Worm (Caenorhabditis elegans) whole organism, L3 larva: Measurements from ENCODE around the gene cutl-12.

Experiments
- R02D3.7 ChIP-seq: fragments of 150-350 bp; optimal IDR thresholded peaks from 2 replicates; lab custom pipeline; 2014; ENCODE audit warnings: missing biosample characterization, missing genetic modification characterization
- aly-2 ChIP-seq: fragments of 150-350 bp; optimal IDR thresholded peaks from 2 replicates; lab custom pipeline; 2014; ENCODE audit warnings: missing biosample characterization, missing genetic modification characterization
- ama-1 ChIP-seq: fragments of 150-350 bp; optimal IDR thresholded peaks from 2 replicates; lab custom pipeline; 2018
- ceh-16 ChIP-seq: sonication (generic microtip); optimal IDR thresholded peaks from 2 replicates; lab custom pipeline; 2017; ENCODE audit warnings: missing biosample characterization, missing genetic modification characterization
- ceh-28 ChIP-seq: fragments of 150-350 bp; optimal IDR thresholded peaks from 2 replicates; lab custom pipeline; 2014; ENCODE audit warnings: missing biosample characterization, missing genetic modification reagents, missing genetic modification characterization
- ceh-82 ChIP-seq: fragments of 150-350 bp; optimal IDR thresholded peaks from 2 replicates; lab custom pipeline; 2014; ENCODE audit warnings: missing biosample characterization, missing genetic modification characterization
- ceh-9 ChIP-seq: sonication (generic microtip); optimal IDR thresholded peaks from 2 replicates; lab custom pipeline; 2018; ENCODE audit warnings: missing biosample characterization, missing genetic modification characterization
- daf-12 ChIP-seq: fragments of 150-350 bp; optimal IDR thresholded peaks from 2 replicates; lab custom pipeline; 2014; ENCODE audit warnings: missing biosample characterization, missing genetic modification reagents, missing genetic modification characterization
- elt-1 ChIP-seq: fragments of 150-350 bp; optimal IDR thresholded peaks from 2 replicates; lab custom pipeline; 2014; ENCODE audit warnings: missing biosample characterization, missing genetic modification characterization
- elt-2 ChIP-seq: sonication (generic microtip); optimal IDR thresholded peaks from 2 replicates; lab custom pipeline; 2016; ENCODE audit warnings: missing genetic modification reagents, mild to moderate bottlenecking, missing genetic modification characterization, missing compliant biosample characterization
- elt-3 ChIP-seq, 3 experiments: fragments of 150-350 bp in 1 of 3; sonication (generic microtip) in 2 of 3; optimal IDR thresholded peaks; 2 replicates in 2 of 3; 4 replicates in 1 of 3; lab custom pipeline; 2014 to 2017; ENCODE audit warnings: missing biosample characterization in 3 of 3, missing genetic modification characterization in 3 of 3
- eor-1 ChIP-seq, 2 experiments: fragments of 150-350 bp; optimal IDR thresholded peaks; 2 replicates each; lab custom pipeline; 2014 to 2018; ENCODE audit warnings: missing biosample characterization in 2 of 2, missing genetic modification characterization in 2 of 2
- fkh-10 ChIP-seq: sonication (generic microtip); optimal IDR thresholded peaks from 2 replicates; lab custom pipeline; 2017; ENCODE audit warnings: missing biosample characterization, missing genetic modification reagents, missing genetic modification characterization
- fkh-2 ChIP-seq: fragments of 150-350 bp; optimal IDR thresholded peaks from 2 replicates; lab custom pipeline; 2014; ENCODE audit warnings: missing biosample characterization, missing genetic modification reagents, missing genetic modification characterization
- fos-1 ChIP-seq: fragments of 150-350 bp; optimal IDR thresholded peaks from 2 replicates; lab custom pipeline; 2014; ENCODE audit warnings: missing biosample characterization, missing genetic modification characterization
- lin-15B ChIP-seq: fragments of 150-350 bp; optimal IDR thresholded peaks from 2 replicates; lab custom pipeline; 2014; ENCODE audit warnings: missing biosample characterization, missing genetic modification characterization
- mdl-1 ChIP-seq: fragments of 150-350 bp; optimal IDR thresholded peaks from 2 replicates; lab custom pipeline; 2014; ENCODE audit warnings: missing biosample characterization, missing genetic modification characterization
- mml-1 ChIP-seq: fragments of 150-350 bp; sonication (generic microtip); optimal IDR thresholded peaks from 3 replicates; lab custom pipeline; 2014; ENCODE audit warnings: missing biosample characterization, missing genetic modification characterization
- nhr-11 ChIP-seq: fragments of 150-350 bp; optimal IDR thresholded peaks from 2 replicates; lab custom pipeline; 2014; ENCODE audit warnings: missing biosample characterization, missing genetic modification characterization
- nhr-12 ChIP-seq: fragments of 150-350 bp; optimal IDR thresholded peaks from 2 replicates; lab custom pipeline; 2014; ENCODE audit warnings: missing biosample characterization, missing genetic modification characterization
- nhr-237 ChIP-seq: fragments of 150-350 bp; optimal IDR thresholded peaks from 2 replicates; lab custom pipeline; 2014; ENCODE audit warnings: missing biosample characterization, missing genetic modification characterization
- nhr-25 ChIP-seq: sonication (generic microtip); optimal IDR thresholded peaks from 2 replicates; lab custom pipeline; 2017; ENCODE audit warnings: missing biosample characterization, missing genetic modification characterization
- nhr-28 ChIP-seq: fragments of 150-350 bp; optimal IDR thresholded peaks from 2 replicates; lab custom pipeline; 2014; ENCODE audit warnings: missing biosample characterization, missing genetic modification characterization
- nhr-43 ChIP-seq: sonication (generic microtip); optimal IDR thresholded peaks from 2 replicates; lab custom pipeline; 2016; ENCODE audit warnings: mild to moderate bottlenecking, missing genetic modification characterization, missing compliant biosample characterization; ENCODE audit not compliant: poor library complexity, severe bottlenecking
- nhr-67 ChIP-seq: fragments of 150-350 bp; optimal IDR thresholded peaks from 2 replicates; lab custom pipeline; 2014; ENCODE audit warnings: missing biosample characterization, missing genetic modification characterization
- nhr-76 ChIP-seq: fragments of 150-350 bp; sonication (generic microtip); optimal IDR thresholded peaks from 5 replicates; lab custom pipeline; 2014; ENCODE audit warnings: missing biosample characterization, missing genetic modification characterization
- nhr-77 ChIP-seq: fragments of 150-350 bp; optimal IDR thresholded peaks from 2 replicates; lab custom pipeline; 2014; ENCODE audit warnings: missing biosample characterization, missing genetic modification characterization
- pha-4 ChIP-seq: fragments of 150-350 bp; optimal IDR thresholded peaks from 2 replicates; lab custom pipeline; 2014; ENCODE audit warnings: missing biosample characterization, missing genetic modification reagents, missing genetic modification characterization
- pqm-1 ChIP-seq: fragments of 150-350 bp; optimal IDR thresholded peaks from 2 replicates; lab custom pipeline; 2017; ENCODE audit warnings: missing biosample characterization, missing genetic modification characterization, inconsistent platforms
- sea-2 ChIP-seq: fragments of 150-350 bp; sonication (generic microtip); optimal IDR thresholded peaks from 4 replicates; lab custom pipeline; 2014; ENCODE audit warnings: missing biosample characterization, missing genetic modification reagents, missing genetic modification characterization
- snpc-4 ChIP-seq: fragments of 150-350 bp; optimal IDR thresholded peaks from 2 replicates; lab custom pipeline; 2014; ENCODE audit warnings: missing biosample characterization, missing genetic modification characterization
- tbx-2 ChIP-seq: sonication (generic microtip); optimal IDR thresholded peaks from 2 replicates; lab custom pipeline; 2016; ENCODE audit warnings: mild to moderate bottlenecking, missing genetic modification characterization, missing compliant biosample characterization
- unc-39 ChIP-seq: sonication (generic microtip); optimal IDR thresholded peaks from 4 replicates; lab custom pipeline; 2017; ENCODE audit warnings: missing biosample characterization, missing genetic modification characterization
- zag-1 ChIP-seq: fragments of 150-350 bp; optimal IDR thresholded peaks from 2 replicates; lab custom pipeline; 2014; ENCODE audit warnings: missing biosample characterization, missing genetic modification characterization
- ztf-11 ChIP-seq: fragments of 150-350 bp; optimal IDR thresholded peaks from 2 replicates; lab custom pipeline; 2014; ENCODE audit warnings: missing biosample characterization, missing genetic modification characterization
- ztf-4 ChIP-seq: fragments of 150-350 bp; optimal IDR thresholded peaks from 2 replicates; lab custom pipeline; 2014; ENCODE audit warnings: missing biosample characterization, missing genetic modification characterization

Gene cutl-12

DNA sequence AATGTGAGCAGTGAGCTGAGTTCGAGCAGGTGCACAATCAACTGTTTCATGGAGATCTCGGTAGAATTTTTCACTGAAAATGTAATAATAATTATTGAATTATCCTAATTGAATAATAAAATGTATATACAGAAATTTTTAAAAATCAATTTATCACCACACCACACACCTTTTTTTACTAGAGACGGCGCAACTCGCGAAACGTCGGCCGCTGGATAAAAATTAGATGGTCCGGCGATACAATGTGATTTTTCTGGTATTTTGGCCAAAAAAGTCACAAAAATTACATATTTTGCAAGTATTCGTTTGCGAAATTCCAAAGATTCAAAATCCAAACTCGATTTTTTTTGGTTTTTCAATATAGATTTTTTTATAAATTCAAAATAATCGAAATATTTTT lies 36.5 kb upstream of the cutl-12 start:
- TF ChIP-seq aly-2 (tag; lab: Kevin White, UChicago) (no peak), R02D3.7 (tag; lab: Kevin White, UChicago) (no peak), eor-1 (tag; optimal IDR thresholded peaks at IDR 0.05; lab: Kevin White, UChicago) (no peak), fos-1 (tag; lab: Kevin White, UChicago) (no peak), snpc-4 (tag; lab: Kevin White, UChicago) (peak; percentile 14)

DNA sequence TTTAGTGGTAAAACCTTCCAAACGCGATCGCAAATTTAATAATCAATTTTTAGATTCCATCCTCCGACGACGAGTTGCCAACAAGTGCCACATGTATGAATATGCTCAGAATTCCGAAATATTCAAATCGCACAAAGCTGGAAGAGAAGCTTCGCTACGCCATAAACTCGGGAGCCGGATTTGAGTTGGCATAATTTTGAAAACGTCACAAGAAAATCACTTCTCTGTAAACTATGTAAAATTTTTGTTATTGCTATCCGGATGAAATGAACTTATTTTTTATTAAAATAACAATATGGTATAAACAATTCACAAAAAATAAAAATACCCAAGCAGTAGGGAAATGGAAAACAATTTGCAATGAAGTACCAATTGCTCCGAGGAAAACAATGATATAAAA lies 34.6 kb upstream of the cutl-12 start:
- no peak for TF ChIP-seq elt-1 (tag; lab: Kevin White, UChicago)
- TF ChIP-seq nhr-76 (tag; lab: Kevin White, UChicago) = no peak
- TF ChIP-seq ceh-9 = no peak
- TF ChIP-seq fkh-10 (GFP tag; lab: Kevin White, UChicago) = no peak
- no peak for TF ChIP-seq nhr-12
- no peak for TF ChIP-seq zag-1 (tag; lab: Kevin White, UChicago)
- no peak for TF ChIP-seq daf-12 (tag; lab: Kevin White, UChicago)
- TF ChIP-seq ztf-11 (tag; lab: Kevin White, UChicago) = no peak
- no peak for TF ChIP-seq eor-1 (tag; optimal IDR thresholded peaks at IDR 0.05; lab: Kevin White, UChicago)
- TF ChIP-seq nhr-25 (tag; lab: Kevin White, UChicago) = no peak
- TF ChIP-seq elt-3 (tag; optimal IDR thresholded peaks at IDR 0.05; lab: Kevin White, UChicago) = no peak
- no peak for TF ChIP-seq R02D3.7 (tag; lab: Kevin White, UChicago)
- TF ChIP-seq nhr-77 (tag; lab: Kevin White, UChicago) = no peak
- TF ChIP-seq ama-1 (lab: Kevin White, UChicago) = no peak

DNA sequence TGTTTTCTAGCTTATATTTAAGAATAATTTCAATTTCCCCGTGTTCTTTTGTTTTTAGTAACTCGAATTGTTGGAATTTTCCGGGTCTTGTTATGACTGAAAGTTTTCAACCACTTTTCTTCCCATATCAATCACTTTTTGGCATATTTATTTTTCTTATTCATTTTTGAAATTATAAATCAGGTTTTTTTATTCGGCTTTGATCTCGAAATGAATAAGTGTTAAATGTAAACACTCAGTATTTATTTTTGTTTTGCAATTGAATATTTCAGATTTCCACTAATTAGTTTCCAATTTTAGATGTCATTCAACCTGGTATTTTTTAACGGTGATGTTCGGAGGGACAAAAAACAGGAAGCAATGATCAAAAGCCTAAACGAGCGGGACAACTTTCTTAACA lies 30.2 kb upstream of the cutl-12 start, which contains the start of gene etc-1:
etc-1 (plus strand) TSS at position 301 of the 400 bp plus-strand sequence.
- no peak for TF ChIP-seq ceh-28 (tag; lab: Kevin White, UChicago)
- no peak for TF ChIP-seq lin-15B
- no peak for TF ChIP-seq fkh-2 (tag; lab: Kevin White, UChicago)
- TF ChIP-seq nhr-28 (tag; lab: Kevin White, UChicago) = no peak
- TF ChIP-seq ztf-11 (tag; lab: Kevin White, UChicago) = no peak
- TF ChIP-seq fos-1 (tag; lab: Kevin White, UChicago) = no peak
- TF ChIP-seq nhr-43 = no peak
- TF ChIP-seq nhr-11 (tag; lab: Kevin White, UChicago) = no peak
- TF ChIP-seq unc-39 (tag; lab: Kevin White, UChicago) = no peak
- no peak for TF ChIP-seq elt-2 (tag; lab: Kevin White, UChicago)
- no peak for TF ChIP-seq ama-1 (lab: Kevin White, UChicago)
- TF ChIP-seq daf-12 (tag; lab: Kevin White, UChicago) = no peak
- no peak for TF ChIP-seq ceh-82 (tag; lab: Kevin White, UChicago)
- TF ChIP-seq nhr-237 = no peak

DNA sequence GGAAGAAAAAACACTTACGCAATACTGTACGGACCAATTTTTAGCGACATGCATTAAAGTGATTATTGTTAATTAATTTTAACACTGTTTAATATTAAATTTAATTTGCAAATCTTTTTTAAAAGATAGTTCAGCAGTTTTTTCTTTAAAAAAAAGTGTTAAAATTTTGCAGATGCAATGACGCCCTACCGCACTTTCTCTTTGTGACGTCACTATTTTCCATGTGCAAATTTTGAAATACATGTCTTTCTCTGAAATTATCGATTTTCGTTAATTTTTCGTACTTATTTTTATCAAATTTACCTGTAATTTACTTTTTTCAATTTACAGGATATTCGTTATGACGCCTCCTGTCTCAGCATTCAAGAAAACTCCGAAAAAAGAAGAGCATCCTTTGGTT lies 27.3 kb upstream of the cutl-12 start, which contains the start of the genes piga-1 and eif-2Bepsilon:
piga-1 (minus strand) TSS at position 174 of the 400 bp plus-strand sequence.
eif-2Bepsilon (plus strand) TSS at position 331 of the 400 bp plus-strand sequence.
- TF ChIP-seq nhr-77 (tag; lab: Kevin White, UChicago) (no peak), lin-15B (peak; percentile 56), zag-1 (tag; lab: Kevin White, UChicago) (no peak), sea-2 (no peak), nhr-237 (no peak), ztf-11 (tag; lab: Kevin White, UChicago) (no peak), ceh-28 (tag; lab: Kevin White, UChicago) (peak; percentile 31), nhr-67 (no peak), ceh-16 (tag; lab: Kevin White, UChicago) (no peak), ztf-4 (tag; lab: Kevin White, UChicago) (no peak), mdl-1 (tag; lab: Kevin White, UChicago) (no peak), pha-4 (tag; lab: Kevin White, UChicago) (peak; percentile 74), tbx-2 (tag; lab: Kevin White, UChicago) (no peak), nhr-25 (tag; lab: Kevin White, UChicago) (no peak), fkh-2 (tag; lab: Kevin White, UChicago) (no peak), elt-2 (tag; lab: Kevin White, UChicago) (peak; percentile 2)

DNA sequence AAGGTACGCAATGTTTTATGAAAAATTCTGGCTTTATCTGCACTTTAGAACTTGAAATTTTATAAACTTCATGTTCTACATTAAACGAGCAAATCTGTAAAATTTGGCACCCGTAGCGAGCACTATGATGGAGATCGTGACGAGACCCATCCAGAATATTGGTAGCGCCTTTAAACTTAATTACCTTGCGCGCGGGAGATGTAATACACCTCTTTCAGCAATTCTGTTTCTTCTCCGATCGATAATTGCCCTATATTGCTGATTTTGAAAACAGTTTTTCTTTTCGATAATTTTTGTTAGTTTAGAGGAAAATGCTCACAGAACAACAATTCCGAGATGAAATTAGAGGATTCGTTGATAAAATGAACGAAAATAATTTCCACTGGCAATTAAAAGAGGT lies 24.5 kb upstream of the cutl-12 start, which contains the start of gene atg-10:
atg-10 (plus strand) TSS at position 301 of the 400 bp plus-strand sequence.
- TF ChIP-seq pqm-1 (tag; lab: Kevin White, UChicago) = no peak
- TF ChIP-seq elt-2 (tag; lab: Kevin White, UChicago) = no peak
- no peak for TF ChIP-seq nhr-77 (tag; lab: Kevin White, UChicago)
- no peak for TF ChIP-seq fkh-10 (GFP tag; lab: Kevin White, UChicago)
- no peak for TF ChIP-seq lin-15B
- TF ChIP-seq ceh-16 (tag; lab: Kevin White, UChicago) = no peak
- TF ChIP-seq sea-2 = no peak
- no peak for TF ChIP-seq R02D3.7 (tag; lab: Kevin White, UChicago)
- TF ChIP-seq mml-1 (tag; lab: Kevin White, UChicago) = no peak
- no peak for TF ChIP-seq snpc-4 (tag; lab: Kevin White, UChicago)
- no peak for TF ChIP-seq unc-39 (tag; lab: Kevin White, UChicago)
- no peak for TF ChIP-seq fkh-2 (tag; lab: Kevin White, UChicago)
- no peak for TF ChIP-seq nhr-12
